Worm (Caenorhabditis elegans) whole organism, late embryonic: ENCODE results near the gene F10C1.8.
A peak's percentile ranks its signal among the peaks of the same experiment; 100 is the strongest.
"Not testable (repeated sequence)": the region's sequence is repeated elsewhere in the genome, so short reads cannot be mapped to it uniquely, and the experiment has no call there.

Experiments used
- C08G9.2 ChIP-seq: sonication (generic microtip); optimal IDR thresholded peaks from 2 replicates; lab custom pipeline; 2016; ENCODE audit warnings: mild to moderate bottlenecking, missing genetic modification characterization, moderate library complexity, missing compliant biosample characterization
- C38D4.7 ChIP-seq: fragments of 200-800 bp; sonication (Bioruptor generic); optimal IDR thresholded peaks from 2 replicates; lab custom pipeline; 2018; ENCODE audit warnings: mild to moderate bottlenecking, missing genetic modification characterization, moderate library complexity, missing compliant biosample characterization
- F13H6.1 ChIP-seq: sonication (generic microtip); optimal IDR thresholded peaks from 2 replicates; lab custom pipeline; 2016; ENCODE audit warnings: missing genetic modification characterization, missing compliant biosample characterization
- T23F11.4 ChIP-seq: fragments of 200-800 bp; sonication (Bioruptor generic); optimal IDR thresholded peaks from 2 replicates; lab custom pipeline; 2018; ENCODE audit warnings: mild to moderate bottlenecking, missing genetic modification characterization, missing compliant biosample characterization
- ceh-14 ChIP-seq: sonication (generic microtip); optimal IDR thresholded peaks from 2 replicates; lab custom pipeline; 2016; ENCODE audit warnings: missing genotype, missing genetic modification characterization, missing compliant biosample characterization
- ceh-19 ChIP-seq: fragments of 200-800 bp; sonication (Bioruptor generic); optimal IDR thresholded peaks from 2 replicates; lab custom pipeline; 2018; ENCODE audit warnings: mild to moderate bottlenecking, missing genetic modification characterization, missing compliant biosample characterization
- ceh-2 ChIP-seq: sonication (generic microtip); optimal IDR thresholded peaks from 2 replicates; lab custom pipeline; 2016; ENCODE audit warnings: missing genotype, missing genetic modification characterization, missing compliant biosample characterization
- ceh-34 ChIP-seq: sonication (generic microtip); optimal IDR thresholded peaks from 2 replicates; lab custom pipeline; 2016; ENCODE audit warnings: mild to moderate bottlenecking, missing genetic modification characterization, missing compliant biosample characterization
- ceh-45 ChIP-seq: fragments of 200-800 bp; sonication (Bioruptor generic); IDR thresholded peaks from 2 replicates; pipeline ENCODE4 v1.3.6; 2022; ENCODE audit warnings: missing genetic modification reagents, missing genetic modification characterization, missing compliant biosample characterization
- ceh-6 ChIP-seq: fragments of 200-800 bp; sonication (Bioruptor generic); optimal IDR thresholded peaks from 2 replicates; lab custom pipeline; 2018; ENCODE audit warnings: mild to moderate bottlenecking, missing genetic modification characterization, missing compliant biosample characterization
- ceh-9 ChIP-seq: sonication (generic microtip); optimal IDR thresholded peaks from 2 replicates; lab custom pipeline; 2016; ENCODE audit warnings: mild to moderate bottlenecking, missing genetic modification characterization, inconsistent platforms, missing compliant biosample characterization
- che-1 ChIP-seq: sonication (generic microtip); optimal IDR thresholded peaks from 2 replicates; lab custom pipeline; 2016; ENCODE audit warnings: mild to moderate bottlenecking, missing genetic modification characterization, missing compliant biosample characterization
- elt-2 ChIP-seq: sonication (generic microtip); optimal IDR thresholded peaks from 2 replicates; lab custom pipeline; 2016; ENCODE audit warnings: missing genetic modification reagents, missing genetic modification characterization, missing compliant biosample characterization
- fax-1 ChIP-seq: sonication (generic microtip); optimal IDR thresholded peaks from 2 replicates; lab custom pipeline; 2016; ENCODE audit warnings: missing genotype, missing genetic modification characterization, missing compliant biosample characterization
- fkh-6 ChIP-seq: sonication (generic microtip); optimal IDR thresholded peaks from 2 replicates; lab custom pipeline; 2016; ENCODE audit warnings: missing genetic modification characterization, missing compliant biosample characterization
- gmeb-2 ChIP-seq: sonication (generic microtip); optimal IDR thresholded peaks from 2 replicates; lab custom pipeline; 2016; ENCODE audit warnings: missing genetic modification characterization, inconsistent platforms, missing compliant biosample characterization
- hlh-15 ChIP-seq: sonication (generic microtip); optimal IDR thresholded peaks from 2 replicates; lab custom pipeline; 2016; ENCODE audit warnings: missing genetic modification characterization, missing compliant biosample characterization
- hlh-6 ChIP-seq: sonication (generic microtip); optimal IDR thresholded peaks from 2 replicates; lab custom pipeline; 2016; ENCODE audit warnings: missing genotype, missing genetic modification characterization, missing compliant biosample characterization
- madf-2 ChIP-seq: sonication (generic microtip); optimal IDR thresholded peaks from 2 replicates; lab custom pipeline; 2017; ENCODE audit warnings: missing genetic modification characterization, missing compliant biosample characterization
- mec-3 ChIP-seq: sonication (generic microtip); optimal IDR thresholded peaks from 2 replicates; lab custom pipeline; 2016; ENCODE audit warnings: borderline replicate concordance, missing genetic modification characterization, missing compliant biosample characterization
- nfya-1 ChIP-seq: sonication (generic microtip); optimal IDR thresholded peaks from 2 replicates; lab custom pipeline; 2017; ENCODE audit warnings: missing genetic modification characterization, mild to moderate bottlenecking, missing compliant biosample characterization, antibody characterized with exemption, moderate library complexity
- nhr-232 ChIP-seq: sonication (generic microtip); optimal IDR thresholded peaks from 2 replicates; lab custom pipeline; 2016; ENCODE audit warnings: missing genetic modification characterization, missing compliant biosample characterization
- npax-4 ChIP-seq: sonication (generic microtip); optimal IDR thresholded peaks from 2 replicates; lab custom pipeline; 2016; ENCODE audit warnings: missing genetic modification characterization, missing compliant biosample characterization
- odd-2 ChIP-seq: sonication (generic microtip); optimal IDR thresholded peaks from 2 replicates; lab custom pipeline; 2017; ENCODE audit warnings: antibody characterized with exemption, mild to moderate bottlenecking, missing genetic modification characterization, missing compliant biosample characterization
- pax-1 ChIP-seq: fragments of 150-350 bp; optimal IDR thresholded peaks from 2 replicates; lab custom pipeline; 2014; ENCODE audit warnings: missing biosample characterization, missing genetic modification characterization
- tbx-2 ChIP-seq: sonication (generic microtip); optimal IDR thresholded peaks from 2 replicates; lab custom pipeline; 2016; ENCODE audit warnings: missing genetic modification characterization, missing compliant biosample characterization
- tbx-7 ChIP-seq: sonication (generic microtip); optimal IDR thresholded peaks from 2 replicates; lab custom pipeline; 2016; ENCODE audit warnings: missing genotype, missing genetic modification characterization, missing compliant biosample characterization
- unc-3 ChIP-seq, 2 experiments: fragments of 200-800 bp in 1 of 2; sonication (Bioruptor generic) in 1 of 2; sonication (generic microtip) in 1 of 2; conservative IDR thresholded peaks in 1 of 2; optimal IDR thresholded peaks in 1 of 2; 2 replicates each; pipeline versions ENCODE4 v1.3.6 to Lab custom; 2016 to 2022; ENCODE audit warnings: missing compliant biosample characterization in 2 of 2, missing genetic modification characterization in 2 of 2, missing genetic modification reagents in 1 of 2
- unc-42 ChIP-seq: sonication (generic microtip); optimal IDR thresholded peaks from 2 replicates; lab custom pipeline; 2016; ENCODE audit warnings: missing genotype, missing genetic modification characterization, missing compliant biosample characterization
- zip-5 ChIP-seq: sonication (generic microtip); optimal IDR thresholded peaks from 2 replicates; lab custom pipeline; 2016; ENCODE audit warnings: missing genetic modification characterization, missing compliant biosample characterization

F10C1.8 gene

DNA sequence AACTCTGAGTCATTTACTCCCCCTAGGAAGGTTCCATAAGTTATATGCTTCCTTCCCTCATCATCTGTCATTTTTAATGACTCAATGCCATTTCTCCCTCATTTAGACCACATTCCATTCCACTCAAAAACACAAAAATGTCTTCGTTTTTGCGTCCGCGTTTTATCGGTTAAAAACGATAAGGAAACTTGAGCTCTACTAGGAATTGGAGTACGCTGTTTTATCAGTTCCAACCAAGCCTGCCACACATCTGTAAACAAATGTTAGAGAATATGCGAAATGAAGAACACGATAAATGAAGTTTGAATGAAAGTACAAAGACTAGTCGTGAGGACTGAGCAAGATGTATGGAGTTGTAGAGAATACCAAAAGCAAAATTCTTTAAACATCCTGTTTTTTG lies 5.9 kb upstream of the F10C1.8 start:
- no peak for TF ChIP-seq odd-2 (tag; lab: Kevin White, UChicago)
- TF ChIP-seq elt-2: peak; percentile 93
- no peak for TF ChIP-seq ceh-14 (tag; lab: Kevin White, UChicago)
- no peak for TF ChIP-seq fax-1
- TF ChIP-seq unc-42 (tag; lab: Kevin White, UChicago): no peak

DNA sequence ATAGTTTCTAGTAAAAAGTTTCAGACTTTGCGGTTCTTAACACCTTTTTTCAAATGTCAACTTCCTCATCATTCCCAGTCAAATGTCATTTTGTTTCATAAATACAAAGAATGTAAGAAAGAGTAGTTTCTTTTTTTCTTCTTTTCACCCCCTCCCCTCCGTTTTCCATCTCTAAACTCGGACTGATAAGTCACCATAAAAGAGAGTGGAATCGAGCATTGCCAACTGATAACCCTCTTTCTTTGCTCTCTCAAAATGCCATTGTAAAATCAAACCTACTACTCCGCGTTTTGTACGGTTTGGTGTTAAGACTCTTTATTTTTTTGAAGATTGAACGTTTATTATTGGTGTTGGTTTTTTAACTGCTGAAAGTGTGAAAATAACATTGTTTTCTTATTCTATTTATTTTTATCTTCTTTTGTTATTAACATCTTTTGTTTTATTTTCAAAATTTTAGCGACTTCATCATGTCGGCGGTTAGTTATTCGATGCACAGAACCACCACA lies 4.5 kb upstream of the F10C1.8 start, which contains the start of gene ifb-2:
Gene ifb-2, plus strand, starts transcription at position 456 of the 506 bp plus-strand sequence.
- TF ChIP-seq elt-2 (peak; percentile 92), hlh-6 (tag; lab: Kevin White, UChicago) (no peak)

DNA sequence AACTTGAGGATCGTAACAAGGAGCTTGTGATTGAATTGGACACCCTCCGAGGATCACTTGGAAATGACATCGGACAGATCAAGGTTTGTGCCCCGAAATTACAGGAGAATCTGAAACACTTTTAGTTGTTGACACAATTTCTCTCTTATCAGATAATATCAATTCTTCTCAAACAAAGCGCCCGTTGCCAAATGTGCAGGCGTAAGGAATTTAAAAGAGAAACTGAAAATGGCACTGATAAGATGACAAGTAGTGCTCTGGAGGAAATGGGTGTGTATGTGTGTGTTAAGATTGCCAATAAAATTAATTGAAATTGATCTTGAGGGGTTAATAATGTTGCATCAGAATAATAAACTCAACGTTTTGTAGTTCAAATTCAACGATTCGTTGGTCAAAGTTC lies 2.9 kb upstream of the F10C1.8 start:
- peak; percentile 83 for TF ChIP-seq elt-2
- TF ChIP-seq nhr-232: no peak

DNA sequence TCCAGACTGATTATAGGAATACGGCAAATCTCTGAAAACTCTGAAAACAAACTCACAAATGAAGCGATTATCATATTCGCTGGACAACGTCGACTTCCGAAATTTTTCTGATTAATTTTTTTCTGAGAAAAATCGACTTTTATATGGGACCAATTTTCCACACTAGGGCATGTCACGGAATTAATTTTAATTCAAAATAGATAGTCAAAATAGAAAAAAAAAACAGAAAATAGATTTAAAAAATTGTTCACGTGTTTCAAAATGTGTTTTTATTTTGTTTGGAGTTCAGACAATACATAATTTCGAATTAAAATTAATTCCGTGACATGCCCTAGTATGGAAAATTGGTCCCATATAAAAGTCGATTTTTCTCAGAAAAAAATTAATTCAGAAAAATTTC lies 3.4 kb downstream of the F10C1.8 start, which contains the start of the genes F10C1.3 and F10C1.23:
Gene F10C1.3, minus strand, starts transcription at position 101 of the 400 bp plus-strand sequence.
Gene F10C1.23, plus strand, starts transcription at position 385 of the 400 bp plus-strand sequence.
- TF ChIP-seq C38D4.7; ceh-45; madf-2 (tag; lab: Kevin White, UChicago): not testable (repeated sequence)

DNA sequence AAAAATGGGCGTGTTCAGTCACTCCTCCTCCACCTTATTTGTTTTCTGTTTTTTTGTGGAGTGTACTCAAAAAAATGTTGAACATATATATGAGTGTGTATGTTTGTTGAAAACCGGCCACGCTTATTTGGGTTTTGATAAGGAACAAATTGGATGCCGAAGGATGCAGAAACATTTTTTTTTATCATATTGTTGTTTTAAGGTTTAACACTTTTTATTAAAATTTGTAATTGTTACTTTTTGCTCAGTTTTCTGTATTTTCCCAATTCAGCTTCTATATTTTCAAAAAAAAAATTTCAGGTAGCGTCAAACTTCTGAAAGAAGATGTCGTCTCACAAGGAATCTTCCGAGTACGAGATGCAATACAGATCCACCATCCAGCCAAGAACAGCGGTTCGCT lies 11.1 kb downstream of the F10C1.8 start, which contains the start of gene ifb-1:
Gene ifb-1, plus strand, starts transcription at position 301 of the 400 bp plus-strand sequence.
- TF ChIP-seq che-1 (tag; lab: Kevin White, UChicago) (no peak), ceh-2 (no peak), hlh-15 (tag; lab: Kevin White, UChicago) (no peak)

DNA sequence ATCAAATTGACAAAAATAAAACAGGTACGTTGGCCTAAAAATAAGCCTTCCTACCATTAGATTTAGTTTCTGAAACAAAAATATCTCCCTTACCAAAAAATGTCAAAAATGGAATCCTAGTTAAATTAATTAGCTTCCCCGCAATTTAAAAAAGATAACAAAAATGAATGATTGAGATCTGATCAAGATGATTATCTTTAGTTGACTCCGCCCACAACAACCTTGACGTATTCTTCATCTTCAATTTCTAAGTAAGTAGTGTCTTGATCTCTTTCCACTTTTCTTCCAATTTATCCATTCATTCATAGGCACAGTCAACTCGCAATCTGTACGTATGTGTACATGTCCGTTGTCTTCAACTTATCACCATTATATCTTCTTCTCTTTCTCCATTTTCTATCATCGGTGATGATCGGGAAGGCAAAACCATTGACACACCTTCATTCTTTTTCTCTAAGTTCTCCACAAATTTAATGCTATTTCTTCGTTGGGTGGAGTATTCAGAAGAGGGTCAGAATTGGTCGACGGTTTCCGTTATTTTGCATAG lies 14.1 kb downstream of the F10C1.8 start:
- TF ChIP-seq mec-3 (tag; lab: Kevin White, UChicago): no peak
- TF ChIP-seq ceh-19: no peak
- TF ChIP-seq pax-1 (tag; lab: Kevin White, UChicago): no peak
- TF ChIP-seq unc-3 (GFP tag; conservative IDR thresholded peaks at IDR 0.05; lab: Robert Waterston, UW): no peak
- TF ChIP-seq unc-3 (tag; optimal IDR thresholded peaks at IDR 0.05; lab: Kevin White, UChicago): no peak
- TF ChIP-seq hlh-6 (tag; lab: Kevin White, UChicago): no peak
- TF ChIP-seq fkh-6 (tag; lab: Kevin White, UChicago): no peak
- TF ChIP-seq zip-5 (tag; lab: Kevin White, UChicago): no peak
- TF ChIP-seq gmeb-2 (tag; lab: Kevin White, UChicago): no peak
- TF ChIP-seq ceh-14 (tag; lab: Kevin White, UChicago): no peak
- no peak for TF ChIP-seq unc-42 (tag; lab: Kevin White, UChicago)
- no peak for TF ChIP-seq tbx-7
- no peak for TF ChIP-seq npax-4 (tag; lab: Kevin White, UChicago)
- no peak for TF ChIP-seq ceh-9
- TF ChIP-seq nfya-1 (tag; lab: Kevin White, UChicago): no peak
- TF ChIP-seq ceh-34 (tag; lab: Kevin White, UChicago): no peak
- no peak for TF ChIP-seq T23F11.4 (GFP tag; lab: Kevin White, UChicago)
- TF ChIP-seq F13H6.1 (tag; lab: Kevin White, UChicago): no peak
- no peak for TF ChIP-seq tbx-2 (tag; lab: Kevin White, UChicago)
- no peak for TF ChIP-seq C08G9.2 (tag; lab: Kevin White, UChicago)
- TF ChIP-seq ceh-6 (GFP tag; lab: Kevin White, UChicago): no peak
- TF ChIP-seq, all 69 proteins: peak for 0
